Worm (Caenorhabditis elegans) whole organism, L2 larva: Measurements from ENCODE around the gene B0334.13.

ENCODE experiments used
- ceh-16 ChIP-seq: fragments of 150-350 bp; optimal IDR thresholded peaks from 2 replicates; lab custom pipeline; 2014; ENCODE audit warnings: missing biosample characterization, missing genetic modification characterization
- ceh-82 ChIP-seq: fragments of 150-350 bp; optimal IDR thresholded peaks from 2 replicates; lab custom pipeline; 2014; ENCODE audit warnings: missing biosample characterization, missing genetic modification characterization
- lin-13 ChIP-seq: fragments of 150-350 bp; optimal IDR thresholded peaks from 2 replicates; lab custom pipeline; 2014; ENCODE audit warnings: missing biosample characterization, missing genetic modification reagents, missing genetic modification characterization
- lsy-2 ChIP-seq, 2 experiments: fragments of 150-350 bp in 1 of 2; sonication (generic microtip) in 1 of 2; optimal IDR thresholded peaks; 2 replicates each; lab custom pipeline; 2014 to 2017; ENCODE audit warnings: missing biosample characterization in 2 of 2, missing genetic modification characterization in 2 of 2
- nhr-10 ChIP-seq: sonication (generic microtip); optimal IDR thresholded peaks from 2 replicates; lab custom pipeline; 2017; ENCODE audit warnings: missing biosample characterization, missing genetic modification characterization
- nhr-129 ChIP-seq: fragments of 150-350 bp; optimal IDR thresholded peaks from 2 replicates; lab custom pipeline; 2014; ENCODE audit warnings: missing biosample characterization, missing genetic modification characterization
- nhr-23 ChIP-seq: fragments of 150-350 bp; optimal IDR thresholded peaks from 2 replicates; lab custom pipeline; 2014; ENCODE audit warnings: missing biosample characterization, missing genetic modification reagents, missing genetic modification characterization
- nhr-237 ChIP-seq: fragments of 150-350 bp; optimal IDR thresholded peaks from 2 replicates; lab custom pipeline; 2014; ENCODE audit warnings: missing biosample characterization, missing genetic modification characterization
- nhr-6 ChIP-seq: fragments of 150-350 bp; optimal IDR thresholded peaks from 2 replicates; lab custom pipeline; 2014; ENCODE audit warnings: missing biosample characterization, missing genetic modification characterization
- sma-3 ChIP-seq: sonication (generic microtip); optimal IDR thresholded peaks from 2 replicates; lab custom pipeline; 2016; ENCODE audit warnings: missing genetic modification reagents, missing genetic modification characterization, missing compliant biosample characterization
- unc-55 ChIP-seq: fragments of 150-350 bp; sonication (generic microtip); optimal IDR thresholded peaks from 3 replicates; lab custom pipeline; 2014; ENCODE audit warnings: missing biosample characterization, missing genetic modification reagents, missing genetic modification characterization
- unc-62 ChIP-seq: fragments of 150-350 bp; optimal IDR thresholded peaks from 2 replicates; lab custom pipeline; 2014; ENCODE audit warnings: missing biosample characterization, missing genetic modification reagents, missing genetic modification characterization

DNA sequence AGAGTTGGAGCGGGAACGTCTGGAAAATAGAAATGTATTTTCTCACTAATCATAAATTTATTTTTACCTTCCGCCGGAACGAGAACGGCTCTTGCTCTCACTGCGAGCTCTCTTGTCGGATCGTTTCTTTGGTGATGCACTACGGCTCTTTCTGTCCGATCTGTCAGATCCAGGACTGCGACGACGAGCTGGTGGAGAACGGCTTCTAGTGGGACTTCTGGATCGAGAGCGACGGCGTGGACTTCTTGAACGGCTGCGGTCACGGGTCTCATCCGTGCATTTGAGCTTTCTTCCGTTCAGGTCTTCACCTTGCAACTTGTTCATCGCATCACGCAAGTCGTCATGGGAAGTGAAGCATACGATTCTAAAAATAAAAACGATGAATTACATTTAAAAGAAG lies 36.4 kb upstream of the B0334.13 start:
- TF ChIP-seq sma-3 (GFP tag; lab: Kevin White, UChicago) (no peak), nhr-129 (tag; lab: Kevin White, UChicago) (no peak), lsy-2 (tag; optimal IDR thresholded peaks at IDR 0.05; lab: Kevin White, UChicago) (no peak), nhr-23 (tag; lab: Kevin White, UChicago) (no peak), ceh-16 (tag; lab: Kevin White, UChicago) (no peak), nhr-6 (no peak), nhr-10 (tag; lab: Kevin White, UChicago) (no peak), unc-55 (GFP tag; lab: Kevin White, UChicago) (no peak), nhr-237 (tag; lab: Kevin White, UChicago) (no peak), unc-62 (GFP tag; lab: Kevin White, UChicago) (no peak), lin-13 (GFP tag; lab: Kevin White, UChicago) (no peak), ceh-82 (tag; lab: Kevin White, UChicago) (no peak)
